Worm (Caenorhabditis elegans) whole organism, L4 larva: ENCODE data around the gene nuc-1.

Source experiments
- F10B5.3 ChIP-seq: sonication (generic microtip); optimal IDR thresholded peaks from 2 replicates; lab custom pipeline; 2016; ENCODE audit warnings: mild to moderate bottlenecking, missing genetic modification characterization, missing compliant biosample characterization
- T26A8.4 ChIP-seq: fragments of 200-800 bp; sonication (Bioruptor generic); IDR thresholded peaks from 2 replicates; pipeline ENCODE4 v1.3.6; 2022; ENCODE audit warnings: missing genetic modification characterization, missing compliant biosample characterization
- Y105C5A.15 ChIP-seq: fragments of 200-800 bp; sonication (Bioruptor generic); IDR thresholded peaks from 2 replicates; pipeline ENCODE4 v1.3.6; 2022; ENCODE audit warnings: missing genetic modification characterization, missing compliant biosample characterization
- Y48G9A.11 ChIP-seq: fragments of 200-800 bp; sonication (Bioruptor generic); IDR thresholded peaks from 2 replicates; pipeline ENCODE4 v1.3.6; 2022; ENCODE audit warnings: missing genetic modification reagents, missing genetic modification characterization, missing compliant biosample characterization
- aha-1 ChIP-seq: fragments of 150-350 bp; peaks from one replicate; lab custom pipeline; 2014; ENCODE audit warnings: missing biosample characterization, missing genetic modification characterization
- aly-2 ChIP-seq: sonication (generic microtip); optimal IDR thresholded peaks from 2 replicates; lab custom pipeline; 2018; ENCODE audit warnings: missing biosample characterization, missing genetic modification characterization
- ceh-20 ChIP-seq: fragments of 200-800 bp; sonication (Bioruptor generic); IDR thresholded peaks from 2 replicates; pipeline ENCODE4 v1.3.6; 2022; ENCODE audit warnings: missing genetic modification reagents, missing genetic modification characterization, missing compliant biosample characterization
- ceh-62 ChIP-seq: sonication (generic microtip); optimal IDR thresholded peaks from 2 replicates; lab custom pipeline; 2017; ENCODE audit warnings: missing biosample characterization, missing genetic modification characterization
- ces-1 ChIP-seq: fragments of 150-350 bp; sonication (generic microtip); optimal IDR thresholded peaks from 4 replicates; lab custom pipeline; 2014; ENCODE audit warnings: missing biosample characterization, missing genetic modification reagents, missing genetic modification characterization
- daf-12 ChIP-seq: fragments of 150-350 bp; optimal IDR thresholded peaks from 2 replicates; lab custom pipeline; 2014; ENCODE audit warnings: missing biosample characterization, missing genetic modification reagents, missing genetic modification characterization
- daf-19 ChIP-seq: fragments of 200-800 bp; sonication (Bioruptor generic); conservative IDR thresholded peaks from 2 replicates; pipeline ENCODE4 v1.3.6; 2022; ENCODE audit warnings: missing genetic modification characterization, missing compliant biosample characterization
- daf-8 ChIP-seq: fragments of 200-800 bp; sonication (Bioruptor generic); IDR thresholded peaks from 2 replicates; pipeline ENCODE4 v1.3.6; 2022; ENCODE audit warnings: missing genetic modification characterization, missing compliant biosample characterization
- dpl-1 ChIP-seq: fragments of 150-350 bp; optimal IDR thresholded peaks from 2 replicates; lab custom pipeline; 2014; ENCODE audit warnings: missing biosample characterization, missing genetic modification reagents, missing genetic modification characterization
- dve-1 ChIP-seq: sonication (generic microtip); optimal IDR thresholded peaks from 2 replicates; lab custom pipeline; 2017; ENCODE audit warnings: antibody characterized with exemption, mild to moderate bottlenecking, missing genetic modification characterization, missing compliant biosample characterization; ENCODE audit not compliant: insufficient read depth
- hlh-30 ChIP-seq: sonication (generic microtip); optimal IDR thresholded peaks from 2 replicates; lab custom pipeline; 2017; ENCODE audit warnings: antibody characterized with exemption, mild to moderate bottlenecking, missing genetic modification characterization, missing compliant biosample characterization; ENCODE audit not compliant: insufficient read depth
- lin-1 ChIP-seq: fragments of 200-800 bp; sonication (Bioruptor generic); IDR thresholded peaks from 2 replicates; pipeline ENCODE4 v1.3.6; 2022; ENCODE audit warnings: missing genetic modification reagents, missing genetic modification characterization, missing compliant biosample characterization
- lsy-2 ChIP-seq, 2 experiments: fragments of 150-350 bp in 1 of 2; sonication (generic microtip) in 1 of 2; optimal IDR thresholded peaks; 2 replicates each; lab custom pipeline; 2014 to 2017; ENCODE audit warnings: missing biosample characterization in 2 of 2, missing genetic modification characterization in 2 of 2
- mdl-1 ChIP-seq, 2 experiments: fragments of 150-350 bp in 1 of 2; sonication (generic microtip) in 1 of 2; optimal IDR thresholded peaks; 2 replicates each; lab custom pipeline; 2014 to 2017; ENCODE audit warnings: missing biosample characterization in 2 of 2, missing genetic modification characterization in 2 of 2
- mxl-3 ChIP-seq: fragments of 200-800 bp; sonication (Bioruptor generic); optimal IDR thresholded peaks from 2 replicates; lab custom pipeline; 2018; ENCODE audit warnings: mild to moderate bottlenecking, missing genetic modification characterization, missing compliant biosample characterization
- nhr-102 ChIP-seq: sonication (generic microtip); optimal IDR thresholded peaks from 2 replicates; lab custom pipeline; 2016; ENCODE audit warnings: mild to moderate bottlenecking, missing genetic modification characterization, moderate library complexity, missing compliant biosample characterization
- nhr-28 ChIP-seq: fragments of 150-350 bp; optimal IDR thresholded peaks from 2 replicates; lab custom pipeline; 2014; ENCODE audit warnings: missing biosample characterization, missing genetic modification characterization
- pha-4 ChIP-seq, 2 experiments: fragments of 150-350 bp in 1 of 2; fragments of 200-800 bp in 1 of 2; sonication (Bioruptor generic) in 1 of 2; IDR thresholded peaks in 1 of 2; optimal IDR thresholded peaks in 1 of 2; 2 replicates each; pipeline versions ENCODE4 v1.3.6 to Lab custom; 2014 to 2022; ENCODE audit warnings: missing genetic modification characterization in 2 of 2, missing genetic modification reagents in 2 of 2, missing biosample characterization in 1 of 2, missing compliant biosample characterization in 1 of 2
- pqm-1 ChIP-seq: sonication (generic microtip); optimal IDR thresholded peaks from 2 replicates; lab custom pipeline; 2017; ENCODE audit warnings: missing biosample characterization, missing genetic modification characterization
- unc-130 ChIP-seq: sonication (generic microtip); optimal IDR thresholded peaks from 2 replicates; lab custom pipeline; 2016; ENCODE audit warnings: missing genetic modification reagents, missing genetic modification characterization, missing compliant biosample characterization
- unc-39 ChIP-seq: sonication (generic microtip); optimal IDR thresholded peaks from 2 replicates; lab custom pipeline; 2017; ENCODE audit warnings: missing biosample characterization, missing genetic modification characterization
- unc-62 ChIP-seq, 3 experiments: fragments of 150-350 bp in 1 of 3; sonication (generic microtip); optimal IDR thresholded peaks in 2 of 3; peaks in 1 of 3; 1 replicate in 1 of 3; 2 replicates in 2 of 3; lab custom pipeline; 2014 to 2017; ENCODE audit warnings: missing biosample characterization in 3 of 3, missing genetic modification characterization in 3 of 3, missing genetic modification reagents in 3 of 3, missing genotype in 1 of 3
- ztf-7 ChIP-seq: fragments of 150-350 bp; optimal IDR thresholded peaks from 2 replicates; lab custom pipeline; 2014; ENCODE audit warnings: missing biosample characterization, missing genetic modification characterization

Gene nuc-1

DNA sequence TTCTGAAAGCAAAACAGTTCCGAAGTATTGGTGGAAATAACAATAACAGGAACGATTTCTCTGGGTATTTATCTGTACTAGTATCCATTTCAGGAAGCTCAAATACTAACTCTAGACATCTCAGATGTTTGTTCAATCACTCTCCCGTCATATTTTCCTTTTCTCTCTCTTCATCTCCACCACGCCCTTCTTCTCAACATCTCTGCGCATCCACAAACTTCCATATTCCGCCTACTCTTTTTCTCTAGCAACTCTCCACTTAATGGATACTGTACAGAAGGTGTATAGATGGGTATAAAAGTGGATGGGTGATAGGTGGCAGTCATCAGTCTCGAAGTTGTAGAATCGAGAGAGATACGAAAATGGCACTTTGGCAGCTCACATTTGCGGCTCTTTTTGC is 44.6 kb downstream of the nuc-1 start, which contains the start of gene gpx-5:
TSS of gene gpx-5 (plus strand) at position 336 of the 400 bp plus-strand sequence.
- TF ChIP-seq lin-1 (GFP tag; lab: Robert Waterston, UW) (no peak), nhr-28 (tag; lab: Kevin White, UChicago) (peak; percentile 35), dpl-1 (GFP tag; lab: Kevin White, UChicago) (no peak), lsy-2 (tag; optimal IDR thresholded peaks at IDR 0.05; lab: Kevin White, UChicago) (no peak), hlh-30 (no peak), mdl-1 (tag; optimal IDR thresholded peaks at IDR 0.05; lab: Kevin White, UChicago) (peak in 1 of 2 experiments; percentile 30), unc-62 (GFP tag; optimal IDR thresholded peaks at IDR 0.05 in 1 of 2; lab: Kevin White, UChicago) (peak in 1 of 2 experiments; percentile 87), unc-62 (tag; optimal IDR thresholded peaks at IDR 0.05; lab: Kevin White, UChicago) (no peak), ceh-62 (no peak), ztf-7 (tag; lab: Kevin White, UChicago) (no peak), dve-1 (tag; lab: Kevin White, UChicago) (peak; percentile 1), ceh-20 (GFP tag; lab: Robert Waterston, UW) (no peak), pha-4 (GFP tag; IDR thresholded peaks at IDR 0.05; lab: Robert Waterston, UW) (no peak), pha-4 (tag; optimal IDR thresholded peaks at IDR 0.05; lab: Kevin White, UChicago) (no peak), ces-1 (GFP tag; lab: Kevin White, UChicago) (no peak), T26A8.4 (no peak), aha-1 (peak; percentile 12), daf-19 (no peak), pqm-1 (tag; lab: Kevin White, UChicago) (no peak), nhr-102 (tag; lab: Kevin White, UChicago) (no peak), aly-2 (tag; lab: Kevin White, UChicago) (no peak), Y105C5A.15 (GFP tag; lab: Robert Waterston, UW) (no peak), mxl-3 (GFP tag; lab: Kevin White, UChicago) (peak; percentile 14)

ce11 chrX:9585584-9586166 is 46.0 kb downstream of the nuc-1 start:
- TF ChIP-seq unc-62 (GFP tag; optimal IDR thresholded peaks at IDR 0.05 in 1 of 2; lab: Kevin White, UChicago) (peak in 1 of 2 experiments; percentile 96), unc-62 (tag; optimal IDR thresholded peaks at IDR 0.05; lab: Kevin White, UChicago) (no peak), daf-12 (tag; lab: Kevin White, UChicago) (no peak)

DNA sequence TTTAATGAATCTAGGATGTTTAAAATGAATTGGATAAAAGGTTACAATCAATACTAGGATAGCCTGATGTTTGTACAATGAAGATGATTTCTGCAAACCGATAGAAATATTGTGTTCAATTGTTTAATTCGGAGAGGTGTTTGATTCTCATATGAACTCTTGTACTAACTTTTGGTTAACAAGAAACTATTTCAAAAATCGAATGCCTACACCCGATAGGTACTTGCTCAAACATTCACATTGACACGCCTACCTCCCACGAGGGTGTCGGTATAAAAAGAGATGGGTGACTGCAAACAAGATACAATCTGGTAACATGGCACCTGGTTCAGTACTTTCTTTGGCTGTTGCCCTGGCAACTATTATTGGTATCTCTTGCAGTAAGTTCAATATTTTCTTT is 47.9 kb downstream of the nuc-1 start, which contains the start of gene gpx-3:
TSS of gene gpx-3 (plus strand) at position 301 of the 400 bp plus-strand sequence.
- peak; percentile 15 for TF ChIP-seq aha-1
- no peak for TF ChIP-seq daf-8 (GFP tag; lab: Robert Waterston, UW)
- TF ChIP-seq unc-130 (GFP tag; lab: Kevin White, UChicago), result no peak
- TF ChIP-seq unc-39 (tag; lab: Kevin White, UChicago), result no peak
- TF ChIP-seq, all 104 proteins: peak for 1

ce11 chrX:9589123-9589522 is 49.4 kb downstream of the nuc-1 start, which contains the start of gene del-8:
Gene del-8, plus strand, starts transcription at chrX:9589423.
- no peak for TF ChIP-seq Y48G9A.11 (GFP tag; lab: Robert Waterston, UW)
- no peak for TF ChIP-seq F10B5.3
- TF ChIP-seq, all 104 proteins: peak for 0
